Fruit fly (Drosophila melanogaster) whole organism, prepupa: Measurements from ENCODE around the gene CG15152.
A peak's percentile ranks its signal among the peaks of the same experiment; 100 is the strongest.

Experiments
- Blimp-1 ChIP-seq: fragments of 200-800 bp; sonication (Bioruptor generic); optimal IDR thresholded peaks from 3 replicates; lab custom pipeline; 2017; ENCODE audit warnings: missing biosample characterization, missing genetic modification characterization, mild to moderate bottlenecking, moderate library complexity, missing genetic modification reagents
- CG10669 ChIP-seq: fragments of 200-800 bp; sonication (Bioruptor generic); optimal IDR thresholded peaks from 3 replicates; lab custom pipeline; 2018; ENCODE audit warnings: missing biosample characterization, mild to moderate bottlenecking, missing genetic modification characterization, moderate library complexity
- CG11294 ChIP-seq: fragments of 200-800 bp; sonication (Bioruptor generic); IDR thresholded peaks from 2 replicates; pipeline ENCODE4 v1.3.6; 2022; ENCODE audit warnings: missing biosample characterization, missing genetic modification characterization
- CG11762 ChIP-seq: fragments of 200-800 bp; sonication (Bioruptor generic); optimal IDR thresholded peaks from 3 replicates; lab custom pipeline; 2016; ENCODE audit warnings: missing biosample characterization, missing genetic modification characterization; ENCODE audit not compliant: insufficient read depth
- CG11902 ChIP-seq: fragments of 200-800 bp; sonication (Bioruptor generic); optimal IDR thresholded peaks from 3 replicates; lab custom pipeline; 2016; ENCODE audit warnings: missing biosample characterization, missing genetic modification characterization
- CG1621 ChIP-seq: fragments of 200-800 bp; sonication (Bioruptor generic); optimal IDR thresholded peaks from 3 replicates; lab custom pipeline; 2018; ENCODE audit warnings: missing biosample characterization, mild to moderate bottlenecking, missing genetic modification characterization
- CG16779 ChIP-seq: fragments of 200-800 bp; sonication (Bioruptor generic); optimal IDR thresholded peaks from 3 replicates; lab custom pipeline; 2017; ENCODE audit warnings: missing biosample characterization, mild to moderate bottlenecking, missing genetic modification characterization
- CG31627 ChIP-seq: fragments of 200-800 bp; sonication (Bioruptor generic); optimal IDR thresholded peaks from 3 replicates; lab custom pipeline; 2016; ENCODE audit warnings: missing biosample characterization, missing genetic modification characterization
- CG32006 ChIP-seq: fragments of 200-800 bp; sonication (Bioruptor generic); optimal IDR thresholded peaks from 3 replicates; lab custom pipeline; 2017; ENCODE audit warnings: missing biosample characterization, mild to moderate bottlenecking, missing genetic modification characterization
- CG34406 ChIP-seq: fragments of 200-800 bp; sonication (Bioruptor generic); optimal IDR thresholded peaks from 3 replicates; lab custom pipeline; 2016; ENCODE audit warnings: missing biosample characterization, missing genetic modification characterization
- CG6163 ChIP-seq: fragments of 200-800 bp; sonication (Bioruptor generic); IDR thresholded peaks from 3 replicates; pipeline ENCODE4 v1.3.6; 2022; ENCODE audit warnings: missing biosample characterization, missing genetic modification characterization
- CG6276 ChIP-seq: fragments of 200-800 bp; sonication (Bioruptor generic); optimal IDR thresholded peaks from 2 replicates; lab custom pipeline; 2017; ENCODE audit warnings: missing biosample characterization, mild to moderate bottlenecking, missing genetic modification characterization
- CG6808 ChIP-seq: fragments of 200-800 bp; sonication (Bioruptor generic); optimal IDR thresholded peaks from 3 replicates; lab custom pipeline; 2017; ENCODE audit warnings: missing biosample characterization, missing genetic modification characterization, mild to moderate bottlenecking, moderate library complexity, missing genetic modification reagents
- CG7368 ChIP-seq: fragments of 200-800 bp; sonication (Bioruptor generic); optimal IDR thresholded peaks from 3 replicates; lab custom pipeline; 2016; ENCODE audit warnings: missing biosample characterization, missing genetic modification characterization
- CG8119 ChIP-seq: fragments of 200-800 bp; sonication (Bioruptor generic); IDR thresholded peaks from 3 replicates; pipeline ENCODE4 v1.3.6; 2022; ENCODE audit warnings: missing biosample characterization, missing genetic modification characterization
- CG8319 ChIP-seq: fragments of 200-800 bp; sonication (Bioruptor generic); optimal IDR thresholded peaks from 3 replicates; lab custom pipeline; 2016; ENCODE audit warnings: missing biosample characterization, missing genetic modification characterization
- CG8632 ChIP-seq: fragments of 200-800 bp; sonication (Bioruptor generic); optimal IDR thresholded peaks from 3 replicates; lab custom pipeline; 2016; ENCODE audit warnings: missing biosample characterization, missing genetic modification characterization
- Eip78C ChIP-seq: fragments of 200-800 bp; sonication (Bioruptor generic); peaks from one replicate; lab custom pipeline; 2016; ENCODE audit warnings: missing biosample characterization, missing genetic modification characterization
- Eip93F ChIP-seq: fragments of 200-800 bp; sonication (Bioruptor generic); optimal IDR thresholded peaks from 2 replicates; lab custom pipeline; 2016; ENCODE audit warnings: missing biosample characterization, mild to moderate bottlenecking, missing genetic modification characterization
- Ets21C ChIP-seq: fragments of 200-800 bp; sonication (Bioruptor generic); optimal IDR thresholded peaks from 3 replicates; lab custom pipeline; 2016; ENCODE audit warnings: missing biosample characterization, missing genetic modification characterization
- Ets96B ChIP-seq: fragments of 200-800 bp; optimal IDR thresholded peaks from 2 replicates; lab custom pipeline; 2019; ENCODE audit warnings: missing biosample characterization, mild to moderate bottlenecking, missing genetic modification characterization, moderate library complexity
- Gug ChIP-seq: fragments of 200-800 bp; sonication (Bioruptor generic); IDR thresholded peaks from 2 replicates; pipeline ENCODE4 v1.3.6; 2022; ENCODE audit warnings: missing biosample characterization, missing genetic modification characterization
- Hr38 ChIP-seq: sonication (Bioruptor generic); optimal IDR thresholded peaks from 2 replicates; lab custom pipeline; 2016; ENCODE audit warnings: missing biosample characterization, missing genetic modification characterization
- Hr39 ChIP-seq: fragments of 200-800 bp; sonication (Bioruptor generic); optimal IDR thresholded peaks from 2 replicates; lab custom pipeline; 2016; ENCODE audit warnings: missing biosample characterization, missing genetic modification characterization
- Hr4 ChIP-seq: fragments of 200-800 bp; sonication (Bioruptor generic); optimal IDR thresholded peaks from 3 replicates; lab custom pipeline; 2016; ENCODE audit warnings: missing biosample characterization, missing genetic modification characterization
- Met ChIP-seq: fragments of 200-800 bp; sonication (Bioruptor generic); optimal IDR thresholded peaks from 3 replicates; lab custom pipeline; 2016; ENCODE audit warnings: missing biosample characterization, missing genetic modification characterization
- OdsH ChIP-seq: fragments of 200-800 bp; sonication (Bioruptor generic); optimal IDR thresholded peaks from 3 replicates; lab custom pipeline; 2016; ENCODE audit warnings: missing biosample characterization, missing genetic modification characterization
- Smox ChIP-seq: fragments of 200-800 bp; sonication (Bioruptor generic); optimal IDR thresholded peaks from 3 replicates; lab custom pipeline; 2016; ENCODE audit warnings: missing biosample characterization, missing genetic modification characterization
- Sox102F ChIP-seq: fragments of 200-800 bp; sonication (Bioruptor generic); optimal IDR thresholded peaks from 2 replicates; lab custom pipeline; 2016; ENCODE audit warnings: missing biosample characterization, mild to moderate bottlenecking, missing genetic modification characterization
- Sox15 ChIP-seq: fragments of 200-800 bp; sonication (Bioruptor generic); optimal IDR thresholded peaks from 3 replicates; lab custom pipeline; 2016; ENCODE audit warnings: missing biosample characterization, missing genetic modification characterization
- dac ChIP-seq: fragments of 200-800 bp; sonication (Bioruptor generic); optimal IDR thresholded peaks from 2 replicates; lab custom pipeline; 2017; ENCODE audit warnings: missing biosample characterization, mild to moderate bottlenecking, missing genetic modification characterization
- esn ChIP-seq: fragments of 200-800 bp; sonication (Bioruptor generic); optimal IDR thresholded peaks from 2 replicates; lab custom pipeline; 2016; ENCODE audit warnings: missing biosample characterization, mild to moderate bottlenecking, missing genetic modification characterization, moderate library complexity
- fd59A ChIP-seq: fragments of 200-800 bp; sonication (Bioruptor generic); optimal IDR thresholded peaks from 2 replicates; lab custom pipeline; 2017; ENCODE audit warnings: missing biosample characterization, mild to moderate bottlenecking, missing genetic modification characterization, missing genetic modification reagents
- fd85E ChIP-seq: fragments of 200-800 bp; sonication (Bioruptor generic); optimal IDR thresholded peaks from 3 replicates; lab custom pipeline; 2016; ENCODE audit warnings: missing biosample characterization, missing genetic modification characterization
- fkh ChIP-seq: fragments of 200-800 bp; sonication (Bioruptor generic); optimal IDR thresholded peaks from 3 replicates; lab custom pipeline; 2017; ENCODE audit warnings: missing biosample characterization, mild to moderate bottlenecking, missing genetic modification characterization, moderate library complexity
- net ChIP-seq: fragments of 200-800 bp; sonication (Bioruptor generic); optimal IDR thresholded peaks from 3 replicates; lab custom pipeline; 2016; ENCODE audit warnings: missing biosample characterization, missing genetic modification characterization
- ss ChIP-seq, 2 experiments: fragments of 200-800 bp; sonication (Bioruptor generic); optimal IDR thresholded peaks; 2 replicates in 1 of 2; 3 replicates in 1 of 2; lab custom pipeline; 2017 to 2018; ENCODE audit warnings: mild to moderate bottlenecking in 2 of 2, missing biosample characterization in 2 of 2, missing genetic modification characterization in 2 of 2, moderate library complexity in 1 of 2
- svp ChIP-seq: fragments of 200-800 bp; sonication (Bioruptor generic); peaks from one replicate; lab custom pipeline; 2016; ENCODE audit warnings: missing biosample characterization, missing genetic modification characterization
- topi ChIP-seq: fragments of 200-800 bp; sonication (Bioruptor generic); optimal IDR thresholded peaks from 3 replicates; lab custom pipeline; 2016; ENCODE audit warnings: missing biosample characterization, missing genetic modification characterization
- vri ChIP-seq: fragments of 200-800 bp; sonication (Bioruptor generic); optimal IDR thresholded peaks from 3 replicates; lab custom pipeline; 2016; ENCODE audit warnings: missing biosample characterization, mild to moderate bottlenecking, missing genetic modification characterization

The CG15152 gene

DNA sequence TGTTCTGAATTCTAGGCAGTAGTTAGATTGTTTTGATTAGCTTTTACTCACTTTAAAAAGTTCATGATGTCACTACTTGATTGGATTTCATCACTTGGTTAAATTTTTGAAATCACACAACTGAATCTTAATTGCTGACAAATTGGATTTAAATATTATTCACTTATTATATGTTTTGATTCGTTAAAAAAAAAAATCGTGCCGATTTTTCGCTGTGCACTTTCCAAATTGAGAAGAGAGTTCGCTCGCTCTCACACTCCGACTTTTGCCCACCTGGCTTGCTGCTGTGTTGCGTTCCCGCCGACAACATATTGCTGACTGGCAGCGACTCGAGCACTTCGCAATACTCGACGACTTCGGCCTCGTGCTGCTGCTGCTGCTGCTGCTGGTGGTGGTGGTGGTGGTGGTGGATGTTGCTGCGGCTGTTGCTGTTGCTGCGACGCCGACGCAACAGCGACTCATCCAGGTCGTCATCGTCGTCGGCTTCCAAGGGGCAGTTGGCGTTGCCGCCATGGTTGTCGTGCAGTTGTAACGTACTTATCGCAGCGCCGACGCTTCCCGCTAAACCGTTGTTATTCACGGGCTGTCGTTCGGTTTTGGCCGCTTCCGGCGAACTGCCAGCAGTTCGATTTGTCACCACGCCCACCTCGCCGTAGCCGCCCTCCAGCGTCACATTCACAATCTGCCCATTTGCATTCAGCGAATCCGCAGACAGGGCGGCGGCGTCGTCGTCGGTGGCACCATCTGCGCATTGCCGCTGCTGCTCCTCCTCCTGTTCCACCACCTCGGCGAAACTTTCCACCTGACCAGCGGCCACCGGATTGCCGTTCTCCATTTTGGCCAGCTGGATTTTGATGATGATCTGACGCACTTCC lies 27.4 kb downstream of the CG15152 start (continued):
- peak; percentile 68 for TF ChIP-seq Hr39
- TF ChIP-seq CG34406 (GFP tag; lab: Kevin White, UChicago), result peak; percentile 64
- TF ChIP-seq Hr4 (GFP tag; lab: Kevin White, UChicago), result peak; percentile 82
- peak; percentile 69 for TF ChIP-seq vri
- TF ChIP-seq fkh, result no peak
- TF ChIP-seq topi (GFP tag; lab: Kevin White, UChicago), result peak; percentile 76
- peak; percentile 9 for TF ChIP-seq CG6808 (GFP tag; lab: Kevin White, UChicago)
- peak; percentile 32 for TF ChIP-seq Ets96B (tag; lab: Kevin White, UChicago)
- peak; percentile 78 for TF ChIP-seq Sox102F (GFP tag; lab: Kevin White, UChicago)
- peak; percentile 39; the same call in 1 of the 2 replicates for TF ChIP-seq CG11294
- peak; percentile 61 for TF ChIP-seq CG11762 (GFP tag; lab: Kevin White, UChicago)
- peak; percentile 44 for TF ChIP-seq net (GFP tag; lab: Kevin White, UChicago)
- no peak for TF ChIP-seq Eip93F (GFP tag; lab: Kevin White, UChicago)
- peak; percentile 74 for TF ChIP-seq CG6276
- peak; percentile 70 for TF ChIP-seq CG31627
- TF ChIP-seq esn, result peak; percentile 85
- peak; percentile 78 for TF ChIP-seq Met
- peak; percentile 92 for TF ChIP-seq Eip78C (GFP tag; lab: Kevin White, UChicago)
- no peak; the same call in 1 of the 3 replicates for TF ChIP-seq CG6163
- peak; percentile 50 for TF ChIP-seq CG16779 (tag; lab: Kevin White, UChicago)
- peak; percentile 43 for TF ChIP-seq dac (GFP tag; lab: Kevin White, UChicago)
- TF ChIP-seq Ets21C (GFP tag; lab: Kevin White, UChicago), result peak; percentile 57
- peak; percentile 22 to 38 for TF ChIP-seq ss (GFP tag; optimal IDR thresholded peaks at IDR 0.05; lab: Kevin White, UChicago)
- TF ChIP-seq CG32006 (GFP tag; lab: Kevin White, UChicago), result peak; percentile 87
- TF ChIP-seq Smox (GFP tag; lab: Kevin White, UChicago), result peak; percentile 77
- TF ChIP-seq fd59A, result no peak
- TF ChIP-seq CG8119, result peak; percentile 84
- TF ChIP-seq svp (GFP tag; lab: Kevin White, UChicago), result peak; percentile 87
- TF ChIP-seq CG11902 (GFP tag; lab: Kevin White, UChicago), result peak; percentile 25
- TF ChIP-seq Hr38, result peak; percentile 17
- TF ChIP-seq Blimp-1 (GFP tag; lab: Kevin White, UChicago), result peak; percentile 39
- peak; percentile 51 for TF ChIP-seq Sox15
- peak; percentile 44 for TF ChIP-seq CG7368
- peak; percentile 80 for TF ChIP-seq OdsH (GFP tag; lab: Kevin White, UChicago)
- TF ChIP-seq CG8319 (GFP tag; lab: Kevin White, UChicago), result peak; percentile 51
- TF ChIP-seq Gug (GFP tag; lab: Robert Waterston, UW), result peak; percentile 50; the same call in 1 of the 2 replicates

- TF ChIP-seq CG10669 (no peak), svp (GFP tag; lab: Kevin White, UChicago) (peak; percentile 91), CG8632 (GFP tag; lab: Kevin White, UChicago) (no peak), fd85E (no peak), CG1621 (tag; lab: Kevin White, UChicago) (no peak)
These were observed 28.8 kb downstream of the CG15152 start for dm6 chr2L:18143176-18143575.
